Worm (Caenorhabditis elegans) whole organism, early embryonic: Measurements from ENCODE around the gene mbk-2.

Source experiments
- F13C5.2 ChIP-seq: sonication (generic microtip); optimal IDR thresholded peaks from 2 replicates; lab custom pipeline; 2017; ENCODE audit warnings: mild to moderate bottlenecking, missing genetic modification characterization, inconsistent platforms, missing compliant biosample characterization
- aly-1 ChIP-seq: sonication (generic microtip); optimal IDR thresholded peaks from 2 replicates; lab custom pipeline; 2016; ENCODE audit warnings: missing genetic modification characterization, missing compliant biosample characterization
- ama-1 ChIP-seq: fragments of 150-350 bp; optimal IDR thresholded peaks from 2 replicates; lab custom pipeline; 2014
- ceh-36 ChIP-seq: sonication (generic microtip); optimal IDR thresholded peaks from 2 replicates; lab custom pipeline; 2016; ENCODE audit warnings: missing genetic modification characterization, inconsistent platforms, missing compliant biosample characterization
- flt-1 ChIP-seq: fragments of 200-800 bp; sonication (Bioruptor generic); IDR thresholded peaks from 2 replicates; pipeline ENCODE4 v1.3.6; 2022; ENCODE audit warnings: missing genetic modification characterization, missing compliant biosample characterization
- hmbx-1 ChIP-seq: sonication (generic microtip); optimal IDR thresholded peaks from 2 replicates; lab custom pipeline; 2016; ENCODE audit warnings: mild to moderate bottlenecking, missing genetic modification characterization, missing compliant biosample characterization
- pes-1 ChIP-seq: fragments of 200-800 bp; sonication (Bioruptor generic); IDR thresholded peaks from 2 replicates; pipeline ENCODE4 v1.3.6; 2022; ENCODE audit warnings: missing genetic modification reagents, missing genetic modification characterization, missing compliant biosample characterization
- sea-1 ChIP-seq: fragments of 200-800 bp; sonication (Bioruptor generic); conservative IDR thresholded peaks from 2 replicates; pipeline ENCODE4 v1.3.6; 2022; ENCODE audit warnings: missing genetic modification characterization, missing compliant biosample characterization

ce11 chrIV:13036835-13037234 is 27.9 kb downstream of the mbk-2 start:
- TF ChIP-seq sea-1 (GFP tag; lab: Robert Waterston, UW) (no peak), ama-1 (lab: Kevin White, UChicago) (no peak), aly-1 (no peak), F13C5.2 (tag; lab: Kevin White, UChicago) (no peak), hmbx-1 (tag; lab: Kevin White, UChicago) (no peak), pes-1 (no peak), flt-1 (no peak), ceh-36 (tag; lab: Kevin White, UChicago) (no peak)
